Worm (Caenorhabditis elegans) whole organism, young adult: ENCODE data around the gene T04C12.9.

ENCODE experiments used
- B0019.2 ChIP-seq: fragments of 200-800 bp; sonication (Bioruptor generic); conservative IDR thresholded peaks from 2 replicates; pipeline ENCODE4 v1.3.6; 2022; ENCODE audit warnings: missing genetic modification reagents, missing genetic modification characterization, missing compliant biosample characterization
- C06A6.2 ChIP-seq: fragments of 200-800 bp; sonication (Bioruptor generic); conservative IDR thresholded peaks from 2 replicates; pipeline ENCODE4 v1.3.6; 2022; ENCODE audit warnings: missing genetic modification characterization, missing compliant biosample characterization
- F23B12.7 ChIP-seq: sonication (generic microtip); optimal IDR thresholded peaks from 2 replicates; lab custom pipeline; 2017; ENCODE audit warnings: missing genetic modification characterization, mild to moderate bottlenecking, missing compliant biosample characterization, antibody characterized with exemption, moderate library complexity; ENCODE audit not compliant: insufficient read depth
- F52B5.7 ChIP-seq: sonication (generic microtip); optimal IDR thresholded peaks from 2 replicates; lab custom pipeline; 2016; ENCODE audit warnings: mild to moderate bottlenecking, missing genetic modification characterization, missing compliant biosample characterization
- F55B11.4 ChIP-seq: sonication (generic microtip); optimal IDR thresholded peaks from 2 replicates; lab custom pipeline; 2016; ENCODE audit warnings: missing compliant biosample characterization, missing genetic modification characterization, borderline replicate concordance; ENCODE audit not compliant: insufficient read depth
- T26A5.8 ChIP-seq: sonication (generic microtip); optimal IDR thresholded peaks from 2 replicates; lab custom pipeline; 2016; ENCODE audit warnings: missing genetic modification characterization, missing compliant biosample characterization
- Y53G8AR.9 ChIP-seq: fragments of 200-800 bp; sonication (Bioruptor generic); conservative IDR thresholded peaks from 2 replicates; pipeline ENCODE4 v1.3.6; 2022; ENCODE audit warnings: missing genetic modification reagents, missing genetic modification characterization, missing compliant biosample characterization
- ZK185.1 ChIP-seq: sonication (generic microtip); optimal IDR thresholded peaks from 2 replicates; lab custom pipeline; 2016; ENCODE audit warnings: mild to moderate bottlenecking, missing genetic modification characterization, missing compliant biosample characterization; ENCODE audit not compliant: poor library complexity, severe bottlenecking
- athp-1 ChIP-seq: sonication (generic microtip); optimal IDR thresholded peaks from 2 replicates; lab custom pipeline; 2017; ENCODE audit warnings: mild to moderate bottlenecking, missing genetic modification characterization, missing compliant biosample characterization
- attf-3 ChIP-seq: fragments of 200-800 bp; sonication (Bioruptor generic); conservative IDR thresholded peaks from 2 replicates; pipeline ENCODE4 v1.3.6; 2022; ENCODE audit warnings: missing genetic modification reagents, missing genetic modification characterization, missing compliant biosample characterization
- ccch-3 ChIP-seq: fragments of 200-800 bp; sonication (Bioruptor generic); optimal IDR thresholded peaks from 2 replicates; lab custom pipeline; 2018; ENCODE audit warnings: mild to moderate bottlenecking, missing genetic modification characterization, missing compliant biosample characterization
- ceh-27 ChIP-seq: fragments of 200-800 bp; sonication (Bioruptor generic); optimal IDR thresholded peaks from 2 replicates; lab custom pipeline; 2018; ENCODE audit warnings: mild to moderate bottlenecking, missing genetic modification characterization, moderate library complexity, missing compliant biosample characterization
- ceh-40 ChIP-seq: fragments of 200-800 bp; sonication (Bioruptor generic); IDR thresholded peaks from 2 replicates; pipeline ENCODE4 v1.3.6; 2022; ENCODE audit warnings: missing genetic modification characterization, missing compliant biosample characterization
- chd-7 ChIP-seq: sonication (generic microtip); optimal IDR thresholded peaks from 2 replicates; lab custom pipeline; 2016; ENCODE audit warnings: mild to moderate bottlenecking, missing genetic modification characterization, moderate library complexity, missing compliant biosample characterization
- egl-44 ChIP-seq: fragments of 200-800 bp; sonication (Bioruptor generic); IDR thresholded peaks from 2 replicates; pipeline ENCODE4 v1.3.6; 2022; ENCODE audit warnings: missing genetic modification reagents, missing genetic modification characterization, missing compliant biosample characterization
- egrh-3 ChIP-seq: fragments of 200-800 bp; sonication (Bioruptor generic); IDR thresholded peaks from 2 replicates; pipeline ENCODE4 v1.3.6; 2022; ENCODE audit warnings: missing genetic modification reagents, missing genetic modification characterization, missing compliant biosample characterization
- hlh-12 ChIP-seq: sonication (generic microtip); optimal IDR thresholded peaks from 2 replicates; lab custom pipeline; 2016; ENCODE audit warnings: missing genetic modification characterization, missing compliant biosample characterization
- hlh-26 ChIP-seq: fragments of 200-800 bp; sonication (Bioruptor generic); conservative IDR thresholded peaks from 2 replicates; pipeline ENCODE4 v1.3.6; 2022; ENCODE audit warnings: missing genetic modification reagents, missing genetic modification characterization, missing compliant biosample characterization
- hmg-20 ChIP-seq: fragments of 200-800 bp; sonication (Bioruptor generic); IDR thresholded peaks from 2 replicates; pipeline ENCODE4 v1.3.6; 2022; ENCODE audit warnings: missing genetic modification reagents, missing genetic modification characterization, missing compliant biosample characterization
- lin-54 ChIP-seq: fragments of 200-800 bp; sonication (Bioruptor generic); optimal IDR thresholded peaks from 2 replicates; lab custom pipeline; 2018; ENCODE audit warnings: mild to moderate bottlenecking, missing genetic modification characterization, missing compliant biosample characterization
- lir-1 ChIP-seq: fragments of 200-800 bp; sonication (Bioruptor generic); conservative IDR thresholded peaks from 2 replicates; pipeline ENCODE4 v1.3.6; 2022; ENCODE audit warnings: missing genetic modification reagents, missing genetic modification characterization, missing compliant biosample characterization
- lsl-1 ChIP-seq: fragments of 200-800 bp; sonication (Bioruptor generic); optimal IDR thresholded peaks from 2 replicates; lab custom pipeline; 2018; ENCODE audit warnings: mild to moderate bottlenecking, missing genetic modification characterization, moderate library complexity, missing compliant biosample characterization
- madf-6 ChIP-seq: fragments of 200-800 bp; sonication (Bioruptor generic); IDR thresholded peaks from 2 replicates; pipeline ENCODE4 v1.3.6; 2022; ENCODE audit warnings: missing genetic modification reagents, missing genetic modification characterization, missing compliant biosample characterization
- mes-4 ChIP-seq: sonication (generic microtip); optimal IDR thresholded peaks from 2 replicates; lab custom pipeline; 2016; ENCODE audit warnings: missing genotype, missing genetic modification characterization, missing compliant biosample characterization
- mxl-1 ChIP-seq: sonication (generic microtip); optimal IDR thresholded peaks from 2 replicates; lab custom pipeline; 2016; ENCODE audit warnings: missing genetic modification characterization, missing compliant biosample characterization
- nfya-2 ChIP-seq: fragments of 200-800 bp; sonication (Bioruptor generic); IDR thresholded peaks from 2 replicates; pipeline ENCODE4 v1.3.6; 2022; ENCODE audit warnings: missing genetic modification reagents, missing genetic modification characterization, missing compliant biosample characterization
- nfyb-1 ChIP-seq: fragments of 200-800 bp; sonication (Bioruptor generic); IDR thresholded peaks from 2 replicates; pipeline ENCODE4 v1.3.6; 2022; ENCODE audit warnings: missing genetic modification reagents, missing genetic modification characterization, missing compliant biosample characterization
- pbrm-1 ChIP-seq: fragments of 200-800 bp; sonication (Bioruptor generic); IDR thresholded peaks from 2 replicates; pipeline ENCODE4 v1.3.6; 2022; ENCODE audit warnings: missing genetic modification reagents, missing genetic modification characterization, missing compliant biosample characterization
- repo-1 ChIP-seq: sonication (generic microtip); optimal IDR thresholded peaks from 2 replicates; lab custom pipeline; 2017; ENCODE audit warnings: mild to moderate bottlenecking, missing genetic modification characterization, missing compliant biosample characterization
- rpc-1 ChIP-seq, 2 experiments: fragments of 150-350 bp in 1 of 2; sonication (generic microtip) in 1 of 2; optimal IDR thresholded peaks; 2 replicates each; lab custom pipeline; 2014 to 2018; ENCODE audit warnings: missing biosample characterization in 1 of 2, missing genetic modification characterization in 1 of 2, missing genetic modification reagents in 1 of 2, missing genotype in 1 of 2
- snpc-3.4 ChIP-seq: sonication (generic microtip); optimal IDR thresholded peaks from 2 replicates; lab custom pipeline; 2017; ENCODE audit warnings: missing genetic modification characterization, mild to moderate bottlenecking, missing compliant biosample characterization, antibody characterized with exemption, moderate library complexity, missing genotype, missing genetic modification reagents
- somi-1 ChIP-seq: fragments of 200-800 bp; sonication (Bioruptor generic); optimal IDR thresholded peaks from 2 replicates; lab custom pipeline; 2018; ENCODE audit warnings: mild to moderate bottlenecking, missing genetic modification characterization, missing compliant biosample characterization
- tbp1 ChIP-seq: fragments of 200-800 bp; sonication (Bioruptor generic); optimal IDR thresholded peaks from 2 replicates; lab custom pipeline; 2018; ENCODE audit warnings: mild to moderate bottlenecking, missing genetic modification characterization, missing compliant biosample characterization
- unc-62 ChIP-seq: fragments of 150-350 bp; optimal IDR thresholded peaks from 2 replicates; lab custom pipeline; 2014; ENCODE audit warnings: missing biosample characterization, missing genetic modification reagents, missing genetic modification characterization
- ztf-22 ChIP-seq: fragments of 200-800 bp; sonication (Bioruptor generic); optimal IDR thresholded peaks from 2 replicates; lab custom pipeline; 2018; ENCODE audit warnings: mild to moderate bottlenecking, missing genetic modification characterization, moderate library complexity, missing compliant biosample characterization

Gene T04C12.9

ce11 chrV:11075209-11076027, 12.4 kb upstream of the T04C12.9 start (continued):
- TF ChIP-seq hlh-12 (tag; lab: Kevin White, UChicago) (no peak), madf-6 (GFP tag; lab: Robert Waterston, UW) (no peak), Y53G8AR.9 (GFP tag; lab: Robert Waterston, UW) (no peak), T26A5.8 (tag; lab: Kevin White, UChicago) (no peak), somi-1 (peak; percentile 23), ZK185.1 (tag; lab: Kevin White, UChicago) (no peak), C06A6.2 (GFP tag; lab: Robert Waterston, UW) (no peak), snpc-3.4 (tag; lab: Kevin White, UChicago) (no peak), attf-3 (GFP tag; lab: Robert Waterston, UW) (no peak), ceh-40 (GFP tag; lab: Robert Waterston, UW) (0 out of 2 replicates have a peak, but pooled peaks have one; percentile 6), tbp1 (GFP tag; lab: Kevin White, UChicago) (no peak), nfya-2 (GFP tag; lab: Robert Waterston, UW) (no peak), egrh-3 (no peak), rpc-1 (optimal IDR thresholded peaks at IDR 0.05; lab: Kevin White, UChicago) (no peak), rpc-1 (tag; optimal IDR thresholded peaks at IDR 0.05; lab: Kevin White, UChicago) (no peak), F55B11.4 (tag; lab: Kevin White, UChicago) (no peak), egl-44 (GFP tag; lab: Robert Waterston, UW) (no peak), mxl-1 (tag; lab: Kevin White, UChicago) (no peak), hlh-26 (GFP tag; lab: Robert Waterston, UW) (no peak), ceh-27 (GFP tag; lab: Kevin White, UChicago) (peak; percentile 73), F23B12.7 (tag; lab: Kevin White, UChicago) (no peak)

ce11 chrV:11074448-11074847, 11.4 kb upstream of the T04C12.9 start, which contains the start of gene act-3:
Gene act-3 (minus strand): TSS chrV:11074498.
- TF ChIP-seq lsl-1 (GFP tag; lab: Kevin White, UChicago), result no peak
- peak; percentile 7 for TF ChIP-seq chd-7 (tag; lab: Kevin White, UChicago)
- TF ChIP-seq pbrm-1, result 0 out of 2 replicates have a peak, but pooled peaks have one; percentile 24
- TF ChIP-seq unc-62 (GFP tag; lab: Kevin White, UChicago), result no peak
- no peak for TF ChIP-seq F52B5.7 (tag; lab: Kevin White, UChicago)
- TF ChIP-seq ccch-3, result no peak
- TF ChIP-seq lin-54 (GFP tag; lab: Kevin White, UChicago), result no peak
- no peak for TF ChIP-seq hmg-20
- TF ChIP-seq athp-1, result no peak
- no peak for TF ChIP-seq ztf-22 (GFP tag; lab: Kevin White, UChicago)
- peak; percentile 8 for TF ChIP-seq repo-1
- TF ChIP-seq F23B12.7 (tag; lab: Kevin White, UChicago), result no peak
- TF ChIP-seq mes-4 (tag; lab: Kevin White, UChicago), result no peak

ce11 chrV:11073354-11073753, 10.3 kb upstream of the T04C12.9 start:
- TF ChIP-seq B0019.2 (GFP tag; lab: Robert Waterston, UW), result no peak
- no peak for TF ChIP-seq hlh-12 (tag; lab: Kevin White, UChicago)
- TF ChIP-seq nfyb-1 (GFP tag; lab: Robert Waterston, UW), result no peak
- no peak for TF ChIP-seq ccch-3
- no peak for TF ChIP-seq lir-1 (GFP tag; lab: Robert Waterston, UW)
- no peak for TF ChIP-seq mxl-1 (tag; lab: Kevin White, UChicago)
- no peak for TF ChIP-seq F52B5.7 (tag; lab: Kevin White, UChicago)
- no peak for TF ChIP-seq hlh-26 (GFP tag; lab: Robert Waterston, UW)
